Fruit fly (Drosophila melanogaster) whole organism, larva: Measurements from ENCODE around the gene beta'COP.

Source experiments
- noc ChIP-seq: fragments of 200-800 bp; sonication (Bioruptor generic); optimal IDR thresholded peaks from 3 replicates; lab custom pipeline; 2019; ENCODE audit warnings: missing biosample characterization, mild to moderate bottlenecking, missing genetic modification characterization, moderate library complexity

The beta'COP gene

dm6 chr2L:13376086-13376485 lies 2.6 kb upstream of the beta'COP start:
- no peak for TF ChIP-seq noc (tag; lab: Kevin White, UChicago)

DNA sequence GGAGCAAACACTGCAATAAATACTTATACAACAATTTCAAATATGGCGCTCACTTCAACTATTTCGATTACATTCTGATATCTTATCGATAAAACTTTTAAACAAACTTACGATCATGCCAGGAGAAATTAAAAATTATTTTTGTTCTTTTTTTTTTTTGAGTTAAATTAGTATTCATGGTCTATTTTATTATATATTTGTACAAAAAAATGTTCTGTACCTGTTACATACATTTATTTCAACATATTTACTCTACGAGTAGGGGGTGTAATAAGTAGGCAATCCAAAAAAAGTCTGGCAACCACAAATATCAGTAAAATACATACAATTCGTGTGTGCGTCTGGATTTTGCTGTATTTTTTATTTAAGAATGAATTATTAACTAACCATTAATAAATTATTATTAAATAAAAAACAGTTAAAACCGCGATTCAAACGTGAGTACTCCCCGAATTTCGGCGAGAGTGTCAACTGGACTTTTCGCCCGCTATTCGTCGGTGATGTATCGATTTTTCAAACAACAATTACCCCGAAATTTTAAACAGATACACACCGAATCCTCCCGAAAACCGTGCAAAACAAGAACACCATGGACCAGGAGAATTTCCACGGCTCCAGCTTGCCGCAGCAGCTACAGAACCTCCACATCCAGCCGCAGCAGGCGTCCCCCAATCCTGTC lies 3.8 kb downstream of the beta'COP start, which contains the start of gene loqs:
Gene loqs (plus strand): TSS at position 302 of the 679 bp plus-strand sequence.
- no peak for TF ChIP-seq noc (tag; lab: Kevin White, UChicago)

DNA sequence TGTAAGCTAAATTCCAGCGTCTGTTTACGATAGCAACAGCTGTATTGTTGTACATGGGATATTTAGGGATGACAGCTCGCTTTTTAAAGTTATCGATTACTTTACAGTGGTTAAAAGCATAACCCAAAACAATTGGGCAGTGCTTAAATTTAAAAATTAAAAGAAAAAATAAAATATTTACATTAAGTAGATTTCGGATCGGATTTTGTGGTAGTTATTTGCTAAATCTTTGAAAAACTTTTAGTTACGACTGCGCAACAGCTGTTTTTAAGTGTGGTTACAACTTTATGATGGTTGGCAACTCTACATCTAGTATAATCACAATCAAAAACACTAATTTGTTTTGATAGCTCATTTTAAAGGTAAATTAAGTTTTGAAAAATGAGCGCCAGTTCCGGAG lies 8.6 kb downstream of the beta'COP start, which contains the start of the genes Ing5 and CG7099:
Gene Ing5 (minus strand): TSS at position 58 of the 400 bp plus-strand sequence.
Gene CG7099 (plus strand): TSS at position 317 of the 400 bp plus-strand sequence.
- TF ChIP-seq noc (tag; lab: Kevin White, UChicago) = peak; percentile 95

dm6 chr2L:13394903-13395302 lies 16.2 kb downstream of the beta'COP start, which contains the start of gene RpL24:
TSS of gene RpL24 (minus strand) at chr2L:13395131.
- TF ChIP-seq noc (tag; lab: Kevin White, UChicago) = peak; percentile 83

DNA sequence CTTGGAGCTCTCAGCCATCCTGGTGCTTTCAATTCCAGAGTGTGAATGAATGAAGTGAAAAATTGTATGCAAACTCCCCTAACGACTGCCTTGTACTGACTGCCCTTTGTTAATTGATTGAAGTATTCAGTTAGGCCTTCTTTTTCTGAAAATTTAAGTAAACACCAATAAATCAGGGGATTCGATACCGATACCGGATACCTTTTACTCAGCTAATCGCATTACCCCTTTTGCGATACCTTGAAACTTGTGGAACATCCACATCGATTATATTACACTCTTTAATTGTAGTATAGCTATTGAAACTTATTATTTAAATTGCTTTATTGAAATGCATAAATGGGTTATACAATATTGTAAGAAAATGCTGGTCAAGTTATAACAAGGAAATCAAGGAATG lies 17.4 kb downstream of the beta'COP start, which contains the start of gene CG16957:
Gene CG16957 (minus strand): TSS at position 101 of the 400 bp plus-strand sequence.
- no peak for TF ChIP-seq noc (tag; lab: Kevin White, UChicago)

DNA sequence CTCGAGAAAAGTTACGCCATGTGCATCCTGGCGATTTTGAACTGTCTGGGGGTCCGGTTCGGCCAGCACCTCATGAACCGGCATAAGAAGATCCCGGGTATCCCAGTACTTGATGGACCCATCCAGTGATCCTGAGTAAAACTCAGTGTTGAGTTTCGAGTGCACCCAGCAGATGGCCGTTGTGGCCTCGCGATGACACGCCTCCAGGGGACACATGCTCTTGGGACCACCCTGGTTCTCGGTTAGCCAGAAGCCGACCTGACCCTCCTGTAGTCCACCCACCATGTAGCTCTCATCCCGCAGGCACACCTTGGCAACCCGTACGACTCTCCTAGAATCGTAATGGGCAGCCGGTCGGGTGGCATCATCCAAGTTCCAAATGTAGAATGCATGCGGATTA lies 18.7 kb downstream of the beta'COP start:
- no peak for TF ChIP-seq noc (tag; lab: Kevin White, UChicago)

- no peak for TF ChIP-seq noc (tag; lab: Kevin White, UChicago)
Observed at dm6 chr2L:13398614-13399161, 20.0 kb downstream of the beta'COP start, which contains the start of the genes CG10859 and CG7110. TSS of gene CG10859 (minus strand) at chr2L:13398664. TSS of gene CG7110 (plus strand) at chr2L:13398991.

DNA sequence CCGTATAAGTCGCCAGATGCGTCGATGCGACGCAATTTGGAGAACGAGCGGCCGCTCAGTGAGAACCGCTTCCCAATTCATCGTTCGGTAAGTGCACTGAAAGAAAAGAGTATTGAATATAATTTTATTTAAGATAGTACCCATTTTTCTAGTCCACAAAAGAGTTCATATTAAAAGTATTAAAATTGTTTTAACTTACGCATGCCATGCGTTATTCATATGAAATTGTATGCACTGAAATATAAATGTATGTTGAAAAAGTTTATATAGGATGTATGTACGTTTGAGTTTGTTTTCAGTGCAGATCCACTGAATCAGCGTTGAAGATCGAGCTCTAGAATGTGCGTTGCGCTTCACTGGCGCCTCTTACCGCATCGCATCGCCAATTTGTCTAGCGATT lies 20.9 kb downstream of the beta'COP start:
- TF ChIP-seq noc (tag; lab: Kevin White, UChicago) = no peak

DNA sequence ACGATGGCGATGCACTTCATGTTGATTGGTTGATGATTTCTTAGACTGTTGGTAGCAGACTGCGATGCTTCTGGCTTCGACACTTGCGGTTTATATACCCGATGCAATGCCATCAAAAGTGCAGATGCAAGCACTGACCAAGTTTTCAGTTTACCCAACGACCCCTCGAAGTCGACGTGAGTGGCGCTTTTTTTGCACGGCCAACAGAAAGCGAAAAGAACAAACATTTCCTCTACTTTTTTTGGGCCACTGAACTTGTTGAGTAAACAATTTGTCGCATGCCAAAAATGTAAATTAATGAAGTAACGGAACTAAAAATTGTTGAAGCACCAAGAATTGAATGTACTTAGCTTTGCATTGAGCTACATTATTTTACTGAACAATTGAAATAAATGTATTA lies 32.9 kb downstream of the beta'COP start, which contains the start of gene Vm34Ca:
Gene Vm34Ca (minus strand): TSS at position 66 of the 400 bp plus-strand sequence.
- no peak for TF ChIP-seq noc (tag; lab: Kevin White, UChicago)

DNA sequence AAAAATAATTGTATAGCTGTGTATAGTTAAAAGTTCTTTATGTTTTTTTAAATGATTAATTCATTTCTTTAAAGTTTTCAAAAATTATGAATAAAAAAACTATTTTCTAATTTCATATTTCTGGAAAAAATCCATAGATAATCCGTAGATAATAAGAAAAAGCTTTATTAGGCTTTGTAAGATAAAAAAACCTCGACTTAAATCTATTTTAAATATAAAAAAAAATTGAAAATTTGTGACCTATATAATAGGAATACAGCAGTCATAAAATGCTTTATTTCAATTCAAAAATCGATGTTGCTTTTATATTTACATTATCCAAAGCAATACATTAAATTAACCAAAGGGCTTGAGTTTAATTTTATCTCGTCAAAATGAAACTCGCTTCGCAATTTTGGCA lies 33.5 kb downstream of the beta'COP start, which contains the start of gene Flad2:
Gene Flad2 (plus strand): TSS at position 301 of the 400 bp plus-strand sequence.
- TF ChIP-seq noc (tag; lab: Kevin White, UChicago) = no peak

DNA sequence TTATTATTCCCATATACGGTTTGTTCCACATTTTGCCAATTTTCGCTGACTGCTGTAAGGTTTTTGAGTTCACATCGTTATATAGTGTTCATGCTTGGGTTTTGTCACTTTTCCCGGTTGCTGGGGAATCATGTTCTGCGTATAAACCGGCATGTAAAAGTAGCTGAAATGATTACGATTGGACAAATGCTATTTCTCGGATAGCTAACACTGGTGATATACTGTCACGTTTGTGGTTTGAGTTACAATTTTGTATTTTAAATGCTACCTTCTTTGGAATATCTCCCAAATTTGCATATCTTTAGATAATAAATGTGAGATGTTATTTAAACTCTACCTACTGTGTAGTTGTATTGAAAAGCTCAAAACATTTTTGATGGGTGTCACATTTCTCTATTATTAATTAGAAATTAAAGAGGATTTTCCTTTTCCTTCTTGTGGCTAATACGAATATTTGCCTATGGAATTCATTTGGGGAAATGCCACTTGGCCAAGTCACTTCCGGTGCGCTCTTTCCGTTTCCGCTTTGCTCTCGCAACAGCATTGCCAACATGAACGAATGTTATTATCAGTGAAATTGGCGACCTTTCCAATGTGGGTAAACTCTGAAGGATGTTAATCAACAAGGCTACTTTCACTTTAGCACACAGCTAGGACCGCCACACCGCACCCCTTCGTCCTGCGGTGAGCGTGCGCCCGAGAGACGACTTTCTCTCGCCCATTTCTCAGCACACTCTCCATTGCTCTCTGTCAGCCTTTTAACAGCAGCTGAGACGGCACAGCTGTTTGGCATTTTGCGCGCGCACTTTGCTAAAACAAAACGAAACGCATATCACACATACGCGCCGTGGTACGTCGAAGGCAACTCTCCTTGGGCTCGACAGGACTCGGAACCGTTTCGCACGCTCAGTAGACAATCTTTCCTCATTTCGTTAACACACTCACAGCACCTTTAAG lies 36.1 kb downstream of the beta'COP start, which contains the start of the genes CG16956, CG42784 and CG43850:
Gene CG16956 (minus strand): TSS at position 51 of the 957 bp plus-strand sequence.
Gene CG42784 (plus strand): TSS at position 907 of the 957 bp plus-strand sequence.
Gene CG43850 (plus strand): TSS at position 907 of the 957 bp plus-strand sequence.
- TF ChIP-seq noc (tag; lab: Kevin White, UChicago) = no peak

- TF ChIP-seq noc (tag; lab: Kevin White, UChicago) = no peak
Observed at dm6 chr2L:13430919-13431502, 52.3 kb downstream of the beta'COP start.
